Worm (Caenorhabditis elegans): Measurements from ENCODE around the gene M02D8.5.

The M02D8.5 gene

ce11 chrX:8718153-8718552 lies 43.2 kb downstream of the M02D8.5 start (continued):
- no peak for TF ChIP-seq lin-35 (GFP tag; optimal IDR thresholded peaks at IDR 0.05)
- TF ChIP-seq Y79H2A.3 (GFP tag; conservative IDR thresholded peaks at IDR 0.05) = 0 out of 2 replicates have a peak, but pooled peaks have one; percentile 30
- no peak for TF ChIP-seq bed-2 (GFP tag; IDR thresholded peaks at IDR 0.05)
- no peak for TF ChIP-seq F10E7.11 (tag; optimal IDR thresholded peaks at IDR 0.05)
- no peak for TF ChIP-seq ztf-3 (GFP tag; optimal IDR thresholded peaks at IDR 0.05)

- TF ChIP-seq atf-7 (tag; optimal IDR thresholded peaks at IDR 0.05) = no peak
Observed at ce11 chrX:8716822-8717221, 44.6 kb downstream of the M02D8.5 start, which contains the start of gene F53A9.7. TSS of gene F53A9.7 (minus strand) at chrX:8716922.

- no peak for TF ChIP-seq lin-40 (tag; optimal IDR thresholded peaks at IDR 0.05)
- TF ChIP-seq nhr-80 (tag; optimal IDR thresholded peaks at IDR 0.05) = peak; percentile 5
- TF ChIP-seq ceh-58 (GFP tag; IDR thresholded peaks at IDR 0.05) = no peak
- TF ChIP-seq F55B11.4 (tag; optimal IDR thresholded peaks at IDR 0.05; ENCODE audit: borderline replicate concordance, insufficient read depth) = no peak
- no peak for TF ChIP-seq B0019.2 (GFP tag; conservative IDR thresholded peaks at IDR 0.05)
- no peak for TF ChIP-seq D2030.7 (GFP tag; IDR thresholded peaks at IDR 0.05)
Observed at ce11 chrX:8714845-8715244, 46.6 kb downstream of the M02D8.5 start.

- TF ChIP-seq nhr-80 (tag; optimal IDR thresholded peaks at IDR 0.05) (peak; percentile 4), lin-26 (GFP tag; IDR thresholded peaks at IDR 0.05) (no peak), F52B5.7 (tag; optimal IDR thresholded peaks at IDR 0.05) (no peak)
Observed at ce11 chrX:8713754-8714295, 47.6 kb downstream of the M02D8.5 start, which contains the start of gene F53A9.6. TSS of gene F53A9.6 (minus strand) at chrX:8713804.

- TF ChIP-seq unc-62 (GFP tag; optimal IDR thresholded peaks at IDR 0.05) (peak; percentile 11), F55B11.4 (tag; optimal IDR thresholded peaks at IDR 0.05; ENCODE audit: borderline replicate concordance, insufficient read depth) (no peak), xnd-1 (tag; optimal IDR thresholded peaks at IDR 0.05) (no peak), lag-1 (GFP tag; IDR thresholded peaks at IDR 0.05) (no peak), lin-40 (tag; optimal IDR thresholded peaks at IDR 0.05) (no peak), ceh-27 (GFP tag; optimal IDR thresholded peaks at IDR 0.05) (no peak), F10E7.11 (tag; optimal IDR thresholded peaks at IDR 0.05) (no peak), ztf-3 (GFP tag; optimal IDR thresholded peaks at IDR 0.05) (no peak), mcd-1 (GFP tag; IDR thresholded peaks at IDR 0.05) (no peak), egl-44 (GFP tag; IDR thresholded peaks at IDR 0.05) (no peak), cebp-1 (GFP tag; IDR thresholded peaks at IDR 0.05) (no peak), cebp-1 (tag; optimal IDR thresholded peaks at IDR 0.05) (peak; percentile 25), ztf-22 (GFP tag; optimal IDR thresholded peaks at IDR 0.05) (no peak), F49E8.2 (tag; optimal IDR thresholded peaks at IDR 0.05; ENCODE audit: insufficient read depth) (no peak), B0019.2 (GFP tag; conservative IDR thresholded peaks at IDR 0.05) (no peak), madf-8 (GFP tag; conservative IDR thresholded peaks at IDR 0.05) (no peak), ama-1 (optimal IDR thresholded peaks at IDR 0.05) (no peak), ama-1 (GFP tag; optimal IDR thresholded peaks at IDR 0.05) (no peak), unc-130 (GFP tag; optimal IDR thresholded peaks at IDR 0.05) (no peak), F57C9.4 (tag; optimal IDR thresholded peaks at IDR 0.05) (no peak), snpc-1.1 (tag; optimal IDR thresholded peaks at IDR 0.05; ENCODE audit: insufficient read depth) (no peak), nhr-80 (tag; optimal IDR thresholded peaks at IDR 0.05) (peak; percentile 72)
Observed at ce11 chrX:8712662-8713061, 48.7 kb downstream of the M02D8.5 start.
